Fruit fly (Drosophila melanogaster) whole organism, adult: ENCODE data around the gene aop.
A peak's percentile ranks its signal among the peaks of the same experiment; 100 is the strongest.

Experiments used
- CG11617 ChIP-seq: fragments of 200-800 bp; sonication (Bioruptor generic); optimal IDR thresholded peaks from 2 replicates; lab custom pipeline; 2017; ENCODE audit warnings: mild to moderate bottlenecking, missing biosample characterization, missing genetic modification reagents, missing genetic modification characterization
- CG12768 ChIP-seq: fragments of 200-800 bp; sonication (Bioruptor generic); optimal IDR thresholded peaks from 2 replicates; lab custom pipeline; 2017; ENCODE audit warnings: missing biosample characterization, missing genetic modification characterization, mild to moderate bottlenecking, moderate library complexity, missing genetic modification reagents
- CG14711 ChIP-seq: fragments of 200-800 bp; sonication (Bioruptor generic); optimal IDR thresholded peaks from 2 replicates; lab custom pipeline; 2018; ENCODE audit warnings: missing biosample characterization, mild to moderate bottlenecking, missing genetic modification characterization, moderate library complexity
- CG1620 ChIP-seq: fragments of 200-800 bp; sonication (Bioruptor generic); optimal IDR thresholded peaks from 2 replicates; lab custom pipeline; 2016; ENCODE audit warnings: missing biosample characterization, missing genetic modification characterization
- CG33017 ChIP-seq: fragments of 200-800 bp; sonication (Bioruptor generic); optimal IDR thresholded peaks from 2 replicates; lab custom pipeline; 2018; ENCODE audit warnings: missing biosample characterization, mild to moderate bottlenecking, missing genetic modification characterization, moderate library complexity
- CG5204 ChIP-seq: fragments of 200-800 bp; sonication (Bioruptor generic); optimal IDR thresholded peaks from 2 replicates; lab custom pipeline; 2016; ENCODE audit warnings: missing biosample characterization, missing genetic modification characterization
- CG7045 ChIP-seq: fragments of 200-800 bp; sonication (Bioruptor generic); optimal IDR thresholded peaks from 2 replicates; lab custom pipeline; 2017; ENCODE audit warnings: missing biosample characterization, mild to moderate bottlenecking, missing genetic modification characterization
- CG7101 ChIP-seq: fragments of 200-800 bp; sonication (Bioruptor generic); optimal IDR thresholded peaks from 2 replicates; lab custom pipeline; 2018; ENCODE audit warnings: missing biosample characterization, mild to moderate bottlenecking, missing genetic modification characterization, moderate library complexity
- Clk ChIP-seq: fragments of 200-800 bp; sonication (Bioruptor generic); optimal IDR thresholded peaks from 2 replicates; lab custom pipeline; 2017; ENCODE audit warnings: missing biosample characterization, missing genetic modification characterization
- Crg-1 ChIP-seq: fragments of 200-800 bp; sonication (Bioruptor generic); optimal IDR thresholded peaks from 2 replicates; lab custom pipeline; 2016; ENCODE audit warnings: missing biosample characterization, missing genetic modification characterization
- Hr96 ChIP-seq: fragments of 200-800 bp; sonication (Bioruptor generic); optimal IDR thresholded peaks from 2 replicates; lab custom pipeline; 2016; ENCODE audit warnings: missing biosample characterization, missing genetic modification characterization
- Mnt ChIP-seq: fragments of 200-800 bp; sonication (Bioruptor generic); optimal IDR thresholded peaks from 2 replicates; lab custom pipeline; 2016; ENCODE audit warnings: missing biosample characterization, mild to moderate bottlenecking, missing genetic modification characterization
- bab1 ChIP-seq: fragments of 200-800 bp; sonication (Bioruptor generic); optimal IDR thresholded peaks from 3 replicates; lab custom pipeline; 2019; ENCODE audit warnings: missing biosample characterization, mild to moderate bottlenecking, missing genetic modification characterization, moderate library complexity
- cic ChIP-seq: fragments of 200-800 bp; sonication (Bioruptor generic); optimal IDR thresholded peaks from 2 replicates; lab custom pipeline; 2017; ENCODE audit warnings: missing biosample characterization, mild to moderate bottlenecking, missing genetic modification characterization, moderate library complexity
- cnc ChIP-seq, 2 experiments: fragments of >200 bp; optimal IDR thresholded peaks; 2 replicates each; lab custom pipeline; 2017
- kay ChIP-seq: fragments of 200-800 bp; sonication (Bioruptor generic); peaks from one replicate; lab custom pipeline; 2016; ENCODE audit warnings: missing biosample characterization, missing genetic modification characterization, borderline replicate concordance
- ovo ChIP-seq: fragments of 200-800 bp; sonication (Bioruptor generic); optimal IDR thresholded peaks from 2 replicates; lab custom pipeline; 2016; ENCODE audit warnings: missing biosample characterization, missing genetic modification characterization
- pad ChIP-seq: fragments of 200-800 bp; sonication (Bioruptor generic); optimal IDR thresholded peaks from 3 replicates; lab custom pipeline; 2017; ENCODE audit warnings: missing biosample characterization, missing genetic modification characterization, mild to moderate bottlenecking, moderate library complexity, missing genetic modification reagents
- tj ChIP-seq: fragments of 200-800 bp; sonication (Bioruptor generic); optimal IDR thresholded peaks from 3 replicates; lab custom pipeline; 2017; ENCODE audit warnings: missing biosample characterization, mild to moderate bottlenecking, missing genetic modification characterization, moderate library complexity
- toe ChIP-seq: fragments of 200-800 bp; sonication (Bioruptor generic); optimal IDR thresholded peaks from 2 replicates; lab custom pipeline; 2016; ENCODE audit warnings: missing biosample characterization, missing genetic modification characterization

Gene aop

DNA sequence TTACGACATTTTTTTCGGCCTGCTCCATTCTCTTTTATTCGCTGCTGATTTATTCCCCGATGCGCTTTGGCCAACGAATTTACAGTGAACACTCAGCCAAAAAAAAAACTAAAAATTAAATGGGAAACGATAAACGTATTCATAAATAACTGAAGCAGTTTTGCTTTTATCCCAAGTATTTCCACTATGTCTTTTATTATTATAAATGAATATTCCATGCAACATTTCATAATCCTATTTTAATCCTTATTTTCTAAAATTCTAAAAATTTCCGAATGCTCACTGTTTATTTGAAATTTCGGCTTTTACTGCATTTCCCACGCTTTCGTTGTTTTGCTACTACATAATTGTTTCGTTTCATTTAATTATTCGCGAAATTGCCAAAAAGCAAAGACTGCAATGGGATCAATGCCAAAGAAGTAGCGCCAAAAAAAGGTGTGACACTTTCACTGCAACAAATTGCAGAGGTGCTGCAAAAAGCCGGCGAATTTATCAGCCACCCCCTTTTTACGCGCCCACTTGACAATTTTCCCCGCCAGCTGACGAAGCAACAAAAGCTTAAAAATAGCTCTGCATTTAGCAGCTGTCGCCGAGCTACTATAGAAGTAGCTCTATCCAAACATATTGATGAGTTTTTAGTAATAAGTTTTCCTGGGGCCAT lies 47.0 kb downstream of the aop start:
- TF ChIP-seq CG14711 (tag; lab: Kevin White, UChicago) (peak; percentile 56), CG5204 (GFP tag; lab: Kevin White, UChicago) (no peak), bab1 (GFP tag; lab: Kevin White, UChicago) (peak; percentile 79), tj (GFP tag; lab: Kevin White, UChicago) (peak; percentile 78), toe (GFP tag; lab: Kevin White, UChicago) (no peak), CG11617 (GFP tag; lab: Kevin White, UChicago) (peak; percentile 30), CG1620 (GFP tag; lab: Kevin White, UChicago) (no peak), cnc (optimal IDR thresholded peaks at IDR 0.05; lab: Kevin White, UChicago) (no peak), Crg-1 (GFP tag; lab: Kevin White, UChicago) (no peak), Hr96 (GFP tag; lab: Kevin White, UChicago) (no peak), pad (GFP tag; lab: Kevin White, UChicago) (peak; percentile 73), kay (no peak), Mnt (GFP tag; lab: Kevin White, UChicago) (peak; percentile 4), CG7045 (GFP tag; lab: Kevin White, UChicago) (no peak), CG7101 (tag; lab: Kevin White, UChicago) (peak; percentile 14)

DNA sequence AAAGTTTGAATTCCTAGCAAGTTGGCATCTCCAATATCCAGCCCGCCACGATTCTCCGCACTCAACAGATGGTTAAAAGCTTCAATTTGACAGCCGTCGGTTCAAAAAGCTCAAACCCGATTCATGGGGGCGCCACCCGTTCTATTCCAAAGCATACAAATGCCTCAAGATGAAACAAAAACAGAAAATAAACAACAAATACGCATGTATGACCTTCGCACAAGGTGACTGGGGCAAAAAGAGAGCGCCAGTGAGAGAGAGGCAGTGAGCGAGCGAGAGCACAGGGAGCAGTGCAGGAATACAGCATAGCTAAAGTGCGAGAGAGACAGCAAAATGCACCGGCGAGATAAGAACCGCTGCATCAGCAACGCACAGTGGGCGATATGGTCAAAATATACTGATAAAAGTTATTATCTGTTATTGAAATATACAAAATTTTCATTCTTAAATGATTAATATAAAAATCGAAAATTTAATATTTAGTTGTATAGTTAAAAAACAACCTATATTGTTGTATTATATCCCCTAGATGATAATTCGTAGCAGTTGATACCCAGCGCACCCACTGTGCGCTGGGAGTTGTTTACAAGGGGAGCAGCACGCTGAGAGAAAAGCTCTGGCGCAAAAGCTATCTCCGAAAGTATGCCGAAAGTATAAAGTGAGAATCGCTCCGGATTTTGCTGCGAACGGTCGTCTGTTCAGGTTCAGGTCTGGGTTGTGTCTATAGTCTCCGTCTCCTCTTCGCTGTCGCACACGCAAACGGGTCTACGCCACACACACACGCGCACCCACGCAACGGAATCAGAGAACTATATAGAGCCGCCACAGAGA lies 48.2 kb downstream of the aop start, which contains the start of gene Glyp:
Gene Glyp (plus strand): TSS at position 657 of the 831 bp plus-strand sequence.
- TF ChIP-seq toe (GFP tag; lab: Kevin White, UChicago) (peak; percentile 92), ovo (GFP tag; lab: Kevin White, UChicago) (peak; percentile 96), tj (GFP tag; lab: Kevin White, UChicago) (peak; percentile 100), CG7045 (GFP tag; lab: Kevin White, UChicago) (peak; percentile 99), CG5204 (GFP tag; lab: Kevin White, UChicago) (peak; percentile 95), kay (peak; percentile 97), CG1620 (GFP tag; lab: Kevin White, UChicago) (peak; percentile 90), Mnt (GFP tag; lab: Kevin White, UChicago) (peak; percentile 95), CG7101 (tag; lab: Kevin White, UChicago) (peak; percentile 99), CG33017 (tag; lab: Kevin White, UChicago) (peak; percentile 99), CG14711 (tag; lab: Kevin White, UChicago) (peak; percentile 97), Crg-1 (GFP tag; lab: Kevin White, UChicago) (peak; percentile 96), cnc (optimal IDR thresholded peaks at IDR 0.05; lab: Kevin White, UChicago) (no peak), Clk (GFP tag; lab: Kevin White, UChicago) (peak; percentile 96), bab1 (GFP tag; lab: Kevin White, UChicago) (peak; percentile 98), pad (GFP tag; lab: Kevin White, UChicago) (peak; percentile 97), Hr96 (GFP tag; lab: Kevin White, UChicago) (peak; percentile 81), cic (GFP tag; lab: Kevin White, UChicago) (peak; percentile 98), CG12768 (GFP tag; lab: Kevin White, UChicago) (peak; percentile 99), CG11617 (GFP tag; lab: Kevin White, UChicago) (peak; percentile 99)

DNA sequence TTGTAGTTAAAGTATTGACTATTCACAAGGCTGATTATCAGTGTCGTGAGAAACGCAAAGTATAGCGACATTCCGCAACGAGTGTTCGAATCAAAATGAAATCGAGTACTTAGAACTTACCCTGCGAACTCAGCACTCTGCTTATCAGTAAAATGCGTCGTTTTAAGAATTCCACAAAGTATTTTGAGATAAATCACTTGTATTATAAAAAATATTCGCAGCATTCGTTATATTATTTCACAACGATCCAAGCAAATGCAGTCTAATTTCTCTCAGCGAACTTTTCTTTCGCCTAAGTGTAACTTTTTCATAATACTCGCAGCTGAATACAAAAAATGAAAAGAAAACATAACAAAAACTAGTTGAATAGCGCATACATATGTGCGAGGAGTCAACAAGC lies 49.4 kb downstream of the aop start, which contains the start of gene CG4259:
Gene CG4259 (minus strand): TSS at position 101 of the 400 bp plus-strand sequence.
- TF ChIP-seq cic (GFP tag; lab: Kevin White, UChicago) = no peak
- TF ChIP-seq Mnt (GFP tag; lab: Kevin White, UChicago) = no peak
- TF ChIP-seq CG5204 (GFP tag; lab: Kevin White, UChicago) = no peak
- no peak for TF ChIP-seq toe (GFP tag; lab: Kevin White, UChicago)
- TF ChIP-seq CG11617 (GFP tag; lab: Kevin White, UChicago) = no peak
- no peak for TF ChIP-seq cnc (optimal IDR thresholded peaks at IDR 0.05; lab: Kevin White, UChicago)
- TF ChIP-seq kay = no peak
- no peak for TF ChIP-seq tj (GFP tag; lab: Kevin White, UChicago)
- no peak for TF ChIP-seq Crg-1 (GFP tag; lab: Kevin White, UChicago)
- no peak for TF ChIP-seq bab1 (GFP tag; lab: Kevin White, UChicago)
- no peak for TF ChIP-seq CG7045 (GFP tag; lab: Kevin White, UChicago)
- TF ChIP-seq Hr96 (GFP tag; lab: Kevin White, UChicago) = no peak
- no peak for TF ChIP-seq CG7101 (tag; lab: Kevin White, UChicago)
- no peak for TF ChIP-seq CG33017 (tag; lab: Kevin White, UChicago)
- no peak for TF ChIP-seq CG12768 (GFP tag; lab: Kevin White, UChicago)

DNA sequence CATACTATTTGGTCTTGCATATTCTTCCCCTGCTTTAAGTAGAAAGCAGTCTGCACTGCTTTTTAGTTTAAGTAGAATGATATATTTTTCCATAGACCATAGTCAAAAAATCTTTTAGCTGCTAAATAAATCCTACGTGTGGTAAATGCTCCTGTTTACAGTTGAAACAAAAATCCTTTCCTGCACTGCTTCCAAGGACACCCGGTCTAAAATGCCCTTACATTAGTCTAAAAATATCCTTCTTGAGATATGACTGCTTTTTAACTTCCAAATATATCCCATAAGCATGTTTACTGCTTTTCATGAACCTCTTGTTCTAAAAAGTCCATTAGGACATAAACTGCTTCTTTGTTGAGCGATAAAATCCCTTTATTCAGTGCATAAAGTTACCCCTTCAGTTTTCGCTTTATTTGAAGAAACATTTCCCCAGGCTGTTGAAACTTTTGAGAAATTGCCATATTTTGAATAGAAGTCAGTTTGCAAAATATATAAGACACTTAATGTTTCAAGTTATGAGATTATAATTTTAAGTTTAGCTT lies 68.1 kb downstream of the aop start:
- TF ChIP-seq pad (GFP tag; lab: Kevin White, UChicago) = peak; percentile 72
- no peak for TF ChIP-seq Hr96 (GFP tag; lab: Kevin White, UChicago)

DNA sequence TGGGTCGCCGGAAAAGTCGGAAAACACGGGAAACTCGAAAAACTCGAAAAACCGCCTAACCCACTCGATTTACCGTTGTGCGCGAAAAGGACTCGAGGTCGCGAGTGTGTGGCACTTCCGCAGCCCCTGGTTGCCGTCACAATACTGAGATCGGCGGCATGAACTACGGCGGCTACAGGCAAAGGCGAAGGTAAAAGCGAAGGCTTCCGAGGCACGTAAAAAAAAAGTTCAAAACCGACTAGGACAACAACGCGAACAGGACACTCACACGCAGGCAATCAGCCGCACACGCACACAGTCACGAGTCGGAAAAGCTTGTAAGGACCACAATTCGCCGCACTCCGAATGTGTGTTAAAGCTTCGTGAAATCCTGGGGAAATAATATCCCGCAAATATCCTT lies 68.8 kb downstream of the aop start, which contains the start of gene dpr3:
Gene dpr3 (minus strand): TSS at position 133 of the 400 bp plus-strand sequence.
- TF ChIP-seq pad (GFP tag; lab: Kevin White, UChicago) (peak; percentile 22), CG33017 (tag; lab: Kevin White, UChicago) (no peak)
